Worm (Caenorhabditis elegans) whole organism, L4/young adult: Measurements from ENCODE around the gene F40A3.7.

Experiments
- W03F9.2 ChIP-seq: fragments of 150-350 bp; optimal IDR thresholded peaks from 2 replicates; lab custom pipeline; 2014; ENCODE audit warnings: missing biosample characterization, missing genetic modification characterization
- him-1 ChIP-seq: sonication (generic microtip); optimal IDR thresholded peaks from 2 replicates; lab custom pipeline; 2016; ENCODE audit warnings: missing genotype, missing genetic modification reagents, missing genetic modification characterization, missing compliant biosample characterization

DNA sequence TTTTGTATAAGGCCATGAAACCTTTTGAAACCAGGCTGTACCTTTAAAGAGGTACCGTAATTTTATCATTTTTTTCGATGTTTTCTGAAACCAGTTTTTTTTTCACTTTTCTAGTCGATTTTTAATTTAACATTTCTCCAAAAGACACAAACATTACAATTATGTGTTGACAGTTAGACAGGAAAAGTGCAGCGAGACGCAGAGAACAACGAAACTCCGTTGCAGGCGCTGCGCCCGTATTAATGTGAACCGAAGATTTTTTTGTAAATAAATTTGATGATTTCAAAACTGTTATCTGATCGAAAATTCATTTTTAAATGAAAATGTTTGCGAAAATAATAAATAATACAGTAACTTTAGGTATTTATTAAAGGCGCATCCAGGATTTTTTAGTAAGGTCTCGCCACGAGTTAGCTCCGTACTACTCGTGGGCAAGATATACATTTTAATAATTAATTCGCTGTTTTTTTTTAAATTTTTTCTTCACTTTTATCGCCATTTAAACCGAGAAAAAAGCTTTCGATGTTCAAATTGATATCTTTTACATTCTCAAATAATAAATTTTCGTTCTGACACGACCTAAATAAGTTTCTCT lies 22.7 kb downstream of the F40A3.7 start, which contains the start of gene F40A3.3:
- no peak for TF ChIP-seq him-1 (tag; lab: Kevin White, UChicago)
- peak; percentile 38 for TF ChIP-seq W03F9.2 (tag; lab: Kevin White, UChicago)
